Fruit fly (Drosophila melanogaster): ENCODE results near the gene Obp19b.

DNA sequence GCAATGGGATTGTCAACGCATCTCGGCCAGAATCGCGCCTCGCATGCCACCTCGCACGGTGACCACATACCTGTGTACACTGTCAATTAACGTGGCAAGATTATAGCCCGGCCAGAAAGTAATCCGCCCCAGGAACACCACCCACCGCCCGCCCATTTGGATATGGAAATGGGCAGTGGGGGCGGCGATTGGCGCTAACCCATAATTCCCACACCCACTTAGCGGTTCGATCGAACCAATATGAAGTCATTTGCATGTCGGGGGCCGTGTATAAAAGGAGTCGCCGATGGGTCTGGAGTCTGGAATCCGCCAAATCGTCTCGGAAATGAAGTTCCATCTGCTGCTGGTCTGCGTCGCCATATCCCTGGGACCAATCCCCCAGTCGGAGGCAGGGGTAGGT is 1.1 kb upstream of the Obp19b start, which contains the start of gene Obp19a:
- no peak for TF ChIP-seq Abd-B (GFP tag; optimal IDR thresholded peaks at IDR 0.05)
- TF ChIP-seq Hr83 (GFP tag; optimal IDR thresholded peaks at IDR 0.05; ENCODE audit: poor library complexity, severe bottlenecking): no peak
- TF ChIP-seq Myc (optimal IDR thresholded peaks at IDR 0.05): no peak
- no peak for TF ChIP-seq CG32264 (GFP tag; optimal IDR thresholded peaks at IDR 0.05)
- TF ChIP-seq h (GFP tag; optimal IDR thresholded peaks at IDR 0.05): no peak
- TF ChIP-seq usp (GFP tag; optimal IDR thresholded peaks at IDR 0.05): no peak

All from whole organism, wandering third instar larva.